Fruit fly (Drosophila melanogaster) whole organism: ENCODE measurements around the gene CG14205.

ENCODE experiments used
- CG8478 ChIP-seq: fragments of >200 bp; optimal IDR thresholded peaks from 2 replicates; lab custom pipeline; 2018; ENCODE audit warnings: inconsistent platforms
- Dll ChIP-seq: fragments of >200 bp; optimal IDR thresholded peaks from 2 replicates; lab custom pipeline; 2017
- EcR ChIP-seq, 2 experiments: fragments of >200 bp; optimal IDR thresholded peaks; 2 replicates each; lab custom pipeline; 2017; ENCODE audit warnings: missing biosample characterization in 2 of 2, missing genetic modification characterization in 2 of 2, missing genetic modification reagents in 2 of 2
- pan ChIP-seq: fragments of >200 bp; optimal IDR thresholded peaks from 2 replicates; lab custom pipeline; 2017
- psq ChIP-seq: fragments of >200 bp; optimal IDR thresholded peaks from 2 replicates; lab custom pipeline; 2017
- usp ChIP-seq: fragments of >200 bp; optimal IDR thresholded peaks from 2 replicates; lab custom pipeline; 2017; ENCODE audit warnings: missing biosample characterization, missing genetic modification characterization, mixed read lengths

dm6 chrX:19549570-19549969 lies 42.8 kb upstream of the CG14205 start:
- TF ChIP-seq pan (no peak), EcR (GFP tag; optimal IDR thresholded peaks at IDR 0.05; lab: Kevin White, UChicago) (no peak), CG8478 (lab: Kevin White, UChicago) (no peak), Dll (lab: Kevin White, UChicago) (no peak), psq (lab: Kevin White, UChicago) (no peak), usp (GFP tag; lab: Kevin White, UChicago) (no peak)
